Worm (Caenorhabditis elegans) whole organism, L4 larva: ENCODE data around the gene C10G8.4.

ENCODE experiments used
- D1046.2 ChIP-seq: fragments of 200-800 bp; sonication (Bioruptor generic); IDR thresholded peaks from 2 replicates; pipeline ENCODE4 v1.3.6; 2022; ENCODE audit warnings: missing genetic modification characterization, missing compliant biosample characterization
- F26F4.8 ChIP-seq: fragments of 200-800 bp; sonication (Bioruptor generic); conservative IDR thresholded peaks from 2 replicates; pipeline ENCODE4 v1.3.6; 2022; ENCODE audit warnings: missing genetic modification characterization, missing compliant biosample characterization
- F49E8.2 ChIP-seq: sonication (generic microtip); optimal IDR thresholded peaks from 2 replicates; lab custom pipeline; 2016; ENCODE audit warnings: missing compliant biosample characterization, mild to moderate bottlenecking, missing genetic modification characterization, borderline replicate concordance
- R02D3.7 ChIP-seq: fragments of 150-350 bp; sonication (generic microtip); optimal IDR thresholded peaks from 3 replicates; lab custom pipeline; 2014; ENCODE audit warnings: missing biosample characterization, missing genetic modification characterization
- T20F7.1 ChIP-seq: fragments of 200-800 bp; sonication (Bioruptor generic); optimal IDR thresholded peaks from 2 replicates; lab custom pipeline; 2018; ENCODE audit warnings: mild to moderate bottlenecking, missing genetic modification characterization, missing compliant biosample characterization
- T26A8.4 ChIP-seq: fragments of 200-800 bp; sonication (Bioruptor generic); IDR thresholded peaks from 2 replicates; pipeline ENCODE4 v1.3.6; 2022; ENCODE audit warnings: missing genetic modification characterization, missing compliant biosample characterization
- Y5F2A.4 ChIP-seq: fragments of 200-800 bp; sonication (Bioruptor generic); optimal IDR thresholded peaks from 2 replicates; lab custom pipeline; 2018; ENCODE audit warnings: mild to moderate bottlenecking, missing genetic modification characterization, missing compliant biosample characterization
- Y75B8A.6 ChIP-seq: fragments of 200-800 bp; sonication (Bioruptor generic); IDR thresholded peaks from 2 replicates; pipeline ENCODE4 v1.3.6; 2022; ENCODE audit warnings: missing genetic modification reagents, missing genetic modification characterization, missing compliant biosample characterization
- aha-1 ChIP-seq: fragments of 150-350 bp; peaks from one replicate; lab custom pipeline; 2014; ENCODE audit warnings: missing biosample characterization, missing genetic modification characterization
- attf-4 ChIP-seq: sonication (generic microtip); optimal IDR thresholded peaks from 3 replicates; lab custom pipeline; 2017; ENCODE audit warnings: missing biosample characterization, missing genetic modification characterization
- ceh-28 ChIP-seq: fragments of 150-350 bp; optimal IDR thresholded peaks from 2 replicates; lab custom pipeline; 2014; ENCODE audit warnings: missing biosample characterization, missing genetic modification reagents, missing genetic modification characterization
- ceh-82 ChIP-seq: sonication (generic microtip); optimal IDR thresholded peaks from 2 replicates; lab custom pipeline; 2017; ENCODE audit warnings: missing biosample characterization, missing genetic modification characterization
- daf-12 ChIP-seq: fragments of 150-350 bp; optimal IDR thresholded peaks from 2 replicates; lab custom pipeline; 2014; ENCODE audit warnings: missing biosample characterization, missing genetic modification reagents, missing genetic modification characterization
- daf-8 ChIP-seq: fragments of 200-800 bp; sonication (Bioruptor generic); IDR thresholded peaks from 2 replicates; pipeline ENCODE4 v1.3.6; 2022; ENCODE audit warnings: missing genetic modification characterization, missing compliant biosample characterization
- dmd-6 ChIP-seq: fragments of 200-800 bp; sonication (Bioruptor generic); IDR thresholded peaks from 2 replicates; pipeline ENCODE4 v1.3.6; 2022; ENCODE audit warnings: missing genetic modification reagents, missing genetic modification characterization, missing compliant biosample characterization
- dpl-1 ChIP-seq: fragments of 150-350 bp; optimal IDR thresholded peaks from 2 replicates; lab custom pipeline; 2014; ENCODE audit warnings: missing biosample characterization, missing genetic modification reagents, missing genetic modification characterization
- duxl-1 ChIP-seq: sonication (generic microtip); optimal IDR thresholded peaks from 2 replicates; lab custom pipeline; 2016; ENCODE audit warnings: mild to moderate bottlenecking, missing genetic modification characterization, moderate library complexity, missing compliant biosample characterization; ENCODE audit not compliant: poor library complexity
- egl-27 ChIP-seq: sonication (generic microtip); optimal IDR thresholded peaks from 3 replicates; lab custom pipeline; 2017; ENCODE audit warnings: missing biosample characterization, missing genetic modification reagents, missing genetic modification characterization
- gei-8 ChIP-seq: fragments of 200-800 bp; sonication (Bioruptor generic); optimal IDR thresholded peaks from 2 replicates; lab custom pipeline; 2018; ENCODE audit warnings: mild to moderate bottlenecking, missing genetic modification characterization, missing compliant biosample characterization
- hif-1 ChIP-seq, 2 experiments: sonication (generic microtip); optimal IDR thresholded peaks; 2 replicates each; lab custom pipeline; 2016 to 2017; ENCODE audit warnings: missing compliant biosample characterization in 2 of 2, missing genetic modification characterization in 2 of 2, missing genetic modification reagents in 2 of 2, missing genotype in 2 of 2, mild to moderate bottlenecking in 1 of 2
- lin-38 ChIP-seq: fragments of 200-800 bp; sonication (Bioruptor generic); IDR thresholded peaks from 2 replicates; pipeline ENCODE4 v1.3.6; 2022; ENCODE audit warnings: missing genetic modification reagents, missing genetic modification characterization, missing compliant biosample characterization
- lin-39 ChIP-seq: fragments of 150-350 bp; optimal IDR thresholded peaks from 2 replicates; lab custom pipeline; 2014; ENCODE audit warnings: missing biosample characterization, missing genetic modification reagents, missing genetic modification characterization
- madf-5 ChIP-seq, 2 experiments: fragments of 200-800 bp; sonication (Bioruptor generic); IDR thresholded peaks; 2 replicates each; pipeline ENCODE4 v1.3.6; 2022; ENCODE audit warnings: missing compliant biosample characterization in 2 of 2, missing genetic modification characterization in 2 of 2
- nhr-102 ChIP-seq: sonication (generic microtip); optimal IDR thresholded peaks from 2 replicates; lab custom pipeline; 2016; ENCODE audit warnings: mild to moderate bottlenecking, missing genetic modification characterization, moderate library complexity, missing compliant biosample characterization
- nhr-25 ChIP-seq: sonication (generic microtip); optimal IDR thresholded peaks from 2 replicates; lab custom pipeline; 2017; ENCODE audit warnings: missing genetic modification characterization, mild to moderate bottlenecking, missing compliant biosample characterization, antibody characterized with exemption, moderate library complexity, borderline replicate concordance; ENCODE audit not compliant: insufficient read depth
- nhr-48 ChIP-seq: sonication (generic microtip); optimal IDR thresholded peaks from 2 replicates; lab custom pipeline; 2016; ENCODE audit warnings: mild to moderate bottlenecking, missing genetic modification characterization, missing compliant biosample characterization
- nhr-6 ChIP-seq: fragments of 150-350 bp; optimal IDR thresholded peaks from 2 replicates; lab custom pipeline; 2014; ENCODE audit warnings: missing biosample characterization, missing genetic modification characterization
- php-3 ChIP-seq: fragments of 200-800 bp; sonication (Bioruptor generic); IDR thresholded peaks from 2 replicates; pipeline ENCODE4 v1.3.6; 2022; ENCODE audit warnings: missing genetic modification reagents, missing genetic modification characterization, missing compliant biosample characterization
- pqm-1 ChIP-seq: sonication (generic microtip); optimal IDR thresholded peaks from 2 replicates; lab custom pipeline; 2017; ENCODE audit warnings: missing biosample characterization, missing genetic modification characterization
- rbr-2 ChIP-seq: sonication (generic microtip); optimal IDR thresholded peaks from 2 replicates; lab custom pipeline; 2016; ENCODE audit warnings: missing genotype, missing genetic modification characterization, missing compliant biosample characterization
- set-16 ChIP-seq: fragments of 200-800 bp; sonication (Bioruptor generic); IDR thresholded peaks from 2 replicates; pipeline ENCODE4 v1.3.6; 2022; ENCODE audit warnings: missing genetic modification reagents, missing genetic modification characterization, missing compliant biosample characterization
- snpc-4 ChIP-seq: fragments of 150-350 bp; optimal IDR thresholded peaks from 2 replicates; lab custom pipeline; 2014; ENCODE audit warnings: missing biosample characterization, missing genetic modification characterization
- spr-3 ChIP-seq: fragments of 200-800 bp; sonication (Bioruptor generic); optimal IDR thresholded peaks from 2 replicates; lab custom pipeline; 2018; ENCODE audit warnings: mild to moderate bottlenecking, missing genetic modification characterization, missing compliant biosample characterization
- unc-62 ChIP-seq, 3 experiments: fragments of 150-350 bp in 1 of 3; sonication (generic microtip); optimal IDR thresholded peaks in 2 of 3; peaks in 1 of 3; 1 replicate in 1 of 3; 2 replicates in 2 of 3; lab custom pipeline; 2014 to 2017; ENCODE audit warnings: missing biosample characterization in 3 of 3, missing genetic modification characterization in 3 of 3, missing genetic modification reagents in 3 of 3, missing genotype in 1 of 3
- ztf-11 ChIP-seq: fragments of 150-350 bp; optimal IDR thresholded peaks from 2 replicates; lab custom pipeline; 2014; ENCODE audit warnings: missing biosample characterization, missing genetic modification characterization

Gene C10G8.4

DNA sequence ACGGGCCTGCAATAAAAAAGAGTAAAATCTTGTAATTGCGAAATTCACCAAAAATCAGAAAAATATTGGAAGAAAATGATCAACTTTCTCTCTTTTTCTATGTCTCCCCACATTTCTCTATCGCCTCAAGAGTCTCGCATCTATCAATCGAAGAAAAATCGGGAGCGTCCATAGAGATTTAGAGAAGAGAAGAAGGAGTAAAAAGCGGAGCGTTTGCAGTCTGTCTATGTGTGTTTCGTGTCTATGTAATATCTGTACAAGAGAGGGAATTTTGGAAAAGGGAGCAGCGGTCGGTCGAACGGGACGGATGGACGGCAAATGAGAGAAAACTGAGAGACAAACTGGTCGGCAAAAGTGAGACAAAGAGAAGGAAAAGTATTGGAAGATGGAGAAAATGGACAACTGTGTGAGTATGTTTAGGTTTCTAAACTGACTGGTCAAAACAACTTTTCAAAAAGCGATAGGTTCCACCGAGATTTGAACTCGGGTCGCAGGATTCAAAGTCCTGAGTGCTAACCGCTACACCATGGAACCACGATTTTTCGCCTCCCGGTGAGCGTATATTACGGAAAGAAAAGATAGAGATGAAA lies 18.0 kb downstream of the C10G8.4 start (continued):
- TF ChIP-seq dmd-6 (0 out of 2 replicates have a peak, but pooled peaks have one; percentile 37), madf-5 (GFP tag; IDR thresholded peaks at IDR 0.05; lab: Robert Waterston, UW) (no peak), nhr-6 (tag; lab: Kevin White, UChicago) (no peak), lin-39 (no peak), ceh-28 (tag; lab: Kevin White, UChicago) (no peak)
- TF ChIP-seq, all 104 proteins: peak for 30

DNA sequence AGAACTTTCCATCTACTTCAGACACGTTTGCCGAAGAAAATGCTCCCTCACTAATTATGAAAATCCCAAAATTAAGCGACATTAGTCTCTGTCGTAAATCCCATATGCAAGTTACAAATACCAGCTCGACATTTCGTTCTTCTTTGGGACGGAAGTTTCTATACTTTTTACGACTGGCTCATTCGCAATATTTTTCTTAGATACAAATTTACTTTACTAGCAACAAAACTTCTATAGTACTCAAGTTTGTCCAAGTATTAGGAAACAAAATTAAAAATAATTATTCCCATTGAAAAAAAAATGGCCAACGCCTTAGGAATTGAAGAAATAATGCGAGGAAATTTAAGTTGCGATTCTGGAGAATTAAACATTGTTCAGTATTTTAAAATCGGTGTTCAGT lies 19.2 kb downstream of the C10G8.4 start, which contains the start of gene srg-26:
TSS of gene srg-26 (plus strand) at position 301 of the 400 bp plus-strand sequence.
- TF ChIP-seq ztf-11, result no peak
- TF ChIP-seq ceh-82 (tag; lab: Kevin White, UChicago), result no peak
- no peak for TF ChIP-seq nhr-25 (tag; lab: Kevin White, UChicago)
- TF ChIP-seq nhr-6 (tag; lab: Kevin White, UChicago), result no peak
- no peak for TF ChIP-seq F26F4.8 (GFP tag; lab: Robert Waterston, UW)
- TF ChIP-seq D1046.2, result no peak
- no peak for TF ChIP-seq rbr-2 (tag; lab: Kevin White, UChicago)
- no peak for TF ChIP-seq T20F7.1 (GFP tag; lab: Kevin White, UChicago)
- no peak for TF ChIP-seq lin-38 (GFP tag; lab: Robert Waterston, UW)
- TF ChIP-seq nhr-102 (tag; lab: Kevin White, UChicago), result no peak
- no peak for TF ChIP-seq dpl-1 (GFP tag; lab: Kevin White, UChicago)
- TF ChIP-seq F49E8.2 (tag; lab: Kevin White, UChicago), result no peak
- no peak for TF ChIP-seq snpc-4
- TF ChIP-seq daf-12, result no peak
- TF ChIP-seq php-3 (GFP tag; lab: Robert Waterston, UW), result no peak
- no peak for TF ChIP-seq gei-8 (GFP tag; lab: Kevin White, UChicago)
- TF ChIP-seq R02D3.7 (tag; lab: Kevin White, UChicago), result no peak

DNA sequence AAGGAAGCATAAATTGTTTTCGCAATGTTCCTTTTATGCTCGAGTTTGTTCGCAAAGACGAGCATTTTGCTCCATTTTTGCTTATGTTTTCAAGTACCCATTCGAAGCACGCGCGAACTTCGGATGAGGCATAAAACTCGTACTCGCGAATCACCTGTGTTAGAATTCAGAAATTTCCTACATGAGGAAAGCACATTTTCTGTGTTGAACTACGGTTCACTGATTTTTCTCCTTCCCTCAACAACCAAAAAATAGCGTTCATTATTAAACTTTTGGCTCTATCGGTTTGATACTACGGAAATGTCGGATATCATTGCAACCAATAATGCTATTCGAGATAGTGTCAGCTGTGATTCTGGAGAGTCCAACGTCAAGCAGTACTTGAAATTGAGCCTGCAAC lies 22.9 kb downstream of the C10G8.4 start, which contains the start of gene srg-28:
TSS of gene srg-28 (plus strand) at position 301 of the 400 bp plus-strand sequence.
- TF ChIP-seq set-16 (GFP tag; lab: Robert Waterston, UW), result no peak

DNA sequence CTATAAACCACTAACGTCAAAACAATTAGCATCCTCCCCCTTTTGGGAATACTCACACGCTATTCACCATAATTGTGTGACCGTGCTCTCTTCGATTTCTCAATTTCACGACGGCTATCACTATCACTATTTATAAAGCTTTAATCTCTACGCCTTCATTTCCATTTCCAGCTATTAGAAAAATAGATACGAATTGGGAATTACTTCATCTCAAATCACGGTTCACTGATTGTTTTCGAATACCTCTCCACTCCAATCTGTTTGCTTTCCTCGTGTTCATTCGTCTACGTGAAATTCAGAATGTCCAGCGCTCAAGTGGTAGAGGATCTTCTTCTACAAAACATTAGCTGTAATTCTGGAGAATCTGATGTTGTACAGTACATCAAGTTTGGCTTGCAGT lies 25.1 kb downstream of the C10G8.4 start, which contains the start of gene srg-29:
TSS of gene srg-29 (plus strand) at position 301 of the 400 bp plus-strand sequence.
- TF ChIP-seq T26A8.4 (GFP tag; lab: Robert Waterston, UW), result no peak
- TF ChIP-seq aha-1, result peak; percentile 30

DNA sequence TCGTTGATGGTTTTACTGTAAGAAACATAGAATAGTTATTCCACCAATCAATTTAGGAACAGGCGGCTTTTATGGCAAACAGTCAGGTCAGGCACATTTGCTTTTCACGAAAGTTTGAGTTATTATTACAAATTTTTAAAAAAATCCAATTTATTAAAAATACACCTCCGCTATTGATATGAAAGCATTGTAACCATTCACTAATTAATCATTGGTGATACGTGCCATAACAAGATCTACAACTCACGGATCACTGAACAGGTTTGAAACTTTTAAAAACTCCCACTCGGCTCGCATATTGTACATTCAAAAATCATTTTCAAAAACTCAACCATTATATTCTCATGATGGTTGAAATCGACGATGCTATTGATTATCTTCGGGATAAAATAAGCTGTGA lies 27.8 kb downstream of the C10G8.4 start, which contains the start of gene srg-27:
TSS of gene srg-27 (plus strand) at position 301 of the 400 bp plus-strand sequence.
- TF ChIP-seq duxl-1 (tag; lab: Kevin White, UChicago) (no peak), Y75B8A.6 (GFP tag; lab: Robert Waterston, UW) (no peak), spr-3 (no peak)
- TF ChIP-seq, all 104 proteins: peak for 0

DNA sequence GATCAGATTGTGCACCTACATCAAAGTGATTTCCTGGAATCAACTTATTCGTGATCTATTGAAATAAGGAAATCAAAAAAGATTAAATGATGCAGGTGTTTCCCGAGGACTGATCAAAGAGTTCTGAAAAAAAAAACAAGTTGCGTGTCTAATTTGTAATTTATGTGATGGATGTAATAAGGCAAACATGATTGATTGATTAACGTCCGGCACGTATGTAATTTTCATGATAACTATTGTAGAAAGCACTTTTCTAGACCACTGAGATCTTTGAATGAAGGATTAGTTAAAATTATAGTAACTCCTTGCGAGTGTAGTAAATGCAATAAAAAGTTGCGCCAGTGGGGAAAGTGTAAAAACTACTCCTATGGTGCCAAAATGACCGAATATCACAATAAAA lies 33.7 kb downstream of the C10G8.4 start, which contains the start of gene srg-25:
TSS of gene srg-25 (minus strand) at position 101 of the 400 bp plus-strand sequence.
- TF ChIP-seq T20F7.1 (GFP tag; lab: Kevin White, UChicago), result no peak
- TF ChIP-seq attf-4, result no peak
- TF ChIP-seq nhr-48, result no peak
- no peak for TF ChIP-seq unc-62 (GFP tag; optimal IDR thresholded peaks at IDR 0.05 in 1 of 2; lab: Kevin White, UChicago)
- TF ChIP-seq unc-62 (tag; optimal IDR thresholded peaks at IDR 0.05; lab: Kevin White, UChicago), result no peak
- TF ChIP-seq hif-1 (tag; optimal IDR thresholded peaks at IDR 0.05; lab: Kevin White, UChicago), result no peak
- TF ChIP-seq egl-27 (tag; lab: Kevin White, UChicago), result no peak
- no peak for TF ChIP-seq F49E8.2 (tag; lab: Kevin White, UChicago)
- TF ChIP-seq Y75B8A.6 (GFP tag; lab: Robert Waterston, UW), result no peak
- no peak for TF ChIP-seq pqm-1 (tag; lab: Kevin White, UChicago)
- no peak for TF ChIP-seq Y5F2A.4 (GFP tag; lab: Kevin White, UChicago)
- no peak for TF ChIP-seq daf-8 (GFP tag; lab: Robert Waterston, UW)
